Fruit fly (Drosophila melanogaster) whole organism, embryonic: ENCODE measurements around the gene nod.

ENCODE experiments used
- ATbp ChIP-seq: fragments of 200-800 bp; sonication (Bioruptor generic); optimal IDR thresholded peaks from 2 replicates; lab custom pipeline; 2017; ENCODE audit warnings: missing biosample characterization, mild to moderate bottlenecking, missing genetic modification characterization, missing genetic modification reagents
- Adf1 ChIP-seq: fragments of 200-800 bp; sonication (Bioruptor generic); IDR thresholded peaks from 2 replicates; pipeline ENCODE4 v1.3.6; 2022; ENCODE audit warnings: missing biosample characterization, missing genetic modification characterization
- Bgb ChIP-seq: fragments of 200-800 bp; sonication (Bioruptor generic); IDR thresholded peaks from 2 replicates; pipeline ENCODE4 v1.3.6; 2022; ENCODE audit warnings: missing biosample characterization, missing genetic modification characterization; ENCODE audit not compliant: partially characterized antibody
- CG10366 ChIP-seq: fragments of 200-800 bp; sonication (Bioruptor generic); IDR thresholded peaks from 2 replicates; pipeline ENCODE4 v1.3.6; 2022; ENCODE audit warnings: missing biosample characterization, missing genetic modification characterization
- CG11247 ChIP-seq: fragments of 200-800 bp; sonication (Bioruptor generic); IDR thresholded peaks from 2 replicates; pipeline ENCODE4 v1.3.6; 2022; ENCODE audit warnings: missing biosample characterization, missing genetic modification characterization
- CG11560 ChIP-seq: fragments of 200-800 bp; sonication (Bioruptor generic); IDR thresholded peaks from 3 replicates; pipeline ENCODE4 v1.3.6; 2022; ENCODE audit warnings: missing biosample characterization, missing genetic modification characterization
- CG12155 ChIP-seq: fragments of 200-800 bp; sonication (Bioruptor generic); optimal IDR thresholded peaks from 3 replicates; lab custom pipeline; 2016; ENCODE audit warnings: missing biosample characterization, missing genetic modification characterization
- CG12236 ChIP-seq: fragments of 200-800 bp; sonication (Bioruptor generic); optimal IDR thresholded peaks from 2 replicates; lab custom pipeline; 2016; ENCODE audit warnings: missing biosample characterization, missing genetic modification characterization
- CG13287 ChIP-seq: fragments of 200-800 bp; sonication (Bioruptor generic); IDR thresholded peaks from 2 replicates; pipeline ENCODE4 v1.3.6; 2022; ENCODE audit warnings: missing biosample characterization, missing genetic modification characterization; ENCODE audit not compliant: partially characterized antibody
- CG14860 ChIP-seq: fragments of 200-800 bp; sonication (Bioruptor generic); IDR thresholded peaks from 3 replicates; pipeline ENCODE4 v1.3.6; 2022; ENCODE audit warnings: missing biosample characterization, missing genetic modification characterization; ENCODE audit not compliant: partially characterized antibody
- CG15601 ChIP-seq: fragments of 200-800 bp; sonication (Bioruptor generic); optimal IDR thresholded peaks from 3 replicates; lab custom pipeline; 2019; ENCODE audit warnings: missing biosample characterization, mild to moderate bottlenecking, missing genetic modification characterization, moderate library complexity
- CG17568 ChIP-seq: fragments of 200-800 bp; sonication (Bioruptor generic); optimal IDR thresholded peaks from 2 replicates; lab custom pipeline; 2018; ENCODE audit warnings: missing biosample characterization, mild to moderate bottlenecking, missing genetic modification characterization, moderate library complexity
- CG32767 ChIP-seq: fragments of 200-800 bp; sonication (Bioruptor generic); IDR thresholded peaks from 2 replicates; pipeline ENCODE4 v1.3.6; 2022; ENCODE audit warnings: missing biosample characterization, missing genetic modification characterization
- CG32772 ChIP-seq: fragments of 200-800 bp; sonication (Bioruptor generic); IDR thresholded peaks from 2 replicates; pipeline ENCODE4 v1.3.6; 2022; ENCODE audit warnings: missing biosample characterization, missing genetic modification characterization
- CG42726 ChIP-seq: fragments of 200-800 bp; sonication (Bioruptor generic); IDR thresholded peaks from 2 replicates; pipeline ENCODE4 v1.3.6; 2022; ENCODE audit warnings: missing biosample characterization, missing genetic modification characterization; ENCODE audit not compliant: partially characterized antibody
- CG4820 ChIP-seq: fragments of 200-800 bp; sonication (Bioruptor generic); optimal IDR thresholded peaks from 3 replicates; lab custom pipeline; 2016; ENCODE audit warnings: missing biosample characterization, missing genetic modification characterization
- CG7839 ChIP-seq: fragments of 200-800 bp; sonication (Bioruptor generic); optimal IDR thresholded peaks from 3 replicates; lab custom pipeline; 2018; ENCODE audit warnings: missing biosample characterization, mild to moderate bottlenecking, missing genetic modification characterization, moderate library complexity
- CG7987 ChIP-seq: fragments of 200-800 bp; sonication (Bioruptor generic); optimal IDR thresholded peaks from 2 replicates; lab custom pipeline; 2018; ENCODE audit warnings: missing biosample characterization, mild to moderate bottlenecking, missing genetic modification characterization, moderate library complexity
- CG8290 ChIP-seq, 3 experiments: fragments of 200-800 bp; sonication (Bioruptor generic); optimal IDR thresholded peaks; 2 replicates each; lab custom pipeline; 2016 to 2019; ENCODE audit warnings: missing biosample characterization in 3 of 3, missing genetic modification characterization in 3 of 3, mild to moderate bottlenecking in 2 of 3, moderate library complexity in 1 of 3
- CG8388 ChIP-seq: fragments of 200-800 bp; sonication (Bioruptor generic); optimal IDR thresholded peaks from 2 replicates; lab custom pipeline; 2019; ENCODE audit warnings: missing biosample characterization, mild to moderate bottlenecking, missing genetic modification characterization, moderate library complexity
- CG8924 ChIP-seq: fragments of 200-800 bp; optimal IDR thresholded peaks from 3 replicates; lab custom pipeline; 2019; ENCODE audit warnings: missing biosample characterization, mild to moderate bottlenecking, missing genetic modification characterization, moderate library complexity
- E2f2 ChIP-seq: fragments of 200-800 bp; sonication (Bioruptor generic); IDR thresholded peaks from 2 replicates; pipeline ENCODE4 v1.3.6; 2022; ENCODE audit warnings: missing biosample characterization, missing genetic modification characterization
- HHEX ChIP-seq: fragments of 200-800 bp; sonication (Bioruptor generic); optimal IDR thresholded peaks from 3 replicates; lab custom pipeline; 2017; ENCODE audit warnings: missing biosample characterization, mild to moderate bottlenecking, missing genetic modification characterization, missing genetic modification reagents
- HLH54F ChIP-seq: fragments of 200-800 bp; sonication (Bioruptor generic); optimal IDR thresholded peaks from 3 replicates; lab custom pipeline; 2016; ENCODE audit warnings: missing biosample characterization, missing genetic modification characterization
- Hey ChIP-seq: fragments of 200-800 bp; sonication (Bioruptor generic); optimal IDR thresholded peaks from 3 replicates; lab custom pipeline; 2018; ENCODE audit warnings: missing biosample characterization, mild to moderate bottlenecking, missing genetic modification characterization
- Med ChIP-seq: fragments of 200-800 bp; sonication (Bioruptor generic); peaks from one replicate; lab custom pipeline; 2016; ENCODE audit warnings: missing biosample characterization, missing genetic modification characterization, mild to moderate bottlenecking, inconsistent platforms, moderate library complexity
- NC2β ChIP-seq: fragments of 200-800 bp; sonication (Bioruptor generic); optimal IDR thresholded peaks from 2 replicates; lab custom pipeline; 2016; ENCODE audit warnings: missing biosample characterization, missing genetic modification characterization
- NK7.1 ChIP-seq: fragments of 200-800 bp; sonication (Bioruptor generic); optimal IDR thresholded peaks from 3 replicates; lab custom pipeline; 2016; ENCODE audit warnings: missing biosample characterization, missing genetic modification characterization
- Side ChIP-seq: fragments of 200-800 bp; sonication (Bioruptor generic); optimal IDR thresholded peaks from 2 replicates; lab custom pipeline; 2016; ENCODE audit warnings: missing biosample characterization, missing genetic modification characterization
- Xrp1 ChIP-seq: fragments of 200-800 bp; sonication (Bioruptor generic); IDR thresholded peaks from 2 replicates; pipeline ENCODE4 v1.3.6; 2022; ENCODE audit warnings: missing biosample characterization, missing genetic modification characterization
- aop ChIP-seq: fragments of 200-800 bp; sonication (Bioruptor generic); IDR thresholded peaks from 2 replicates; pipeline ENCODE4 v1.3.6; 2022; ENCODE audit warnings: missing biosample characterization, missing genetic modification characterization
- bigmax ChIP-seq: fragments of 200-800 bp; sonication (Bioruptor generic); optimal IDR thresholded peaks from 2 replicates; lab custom pipeline; 2018; ENCODE audit warnings: missing biosample characterization, mild to moderate bottlenecking, missing genetic modification characterization
- bsh ChIP-seq, 2 experiments: fragments of 200-800 bp; sonication (Bioruptor generic); optimal IDR thresholded peaks; 2 replicates each; lab custom pipeline; 2017 to 2018; ENCODE audit warnings: mild to moderate bottlenecking in 2 of 2, missing biosample characterization in 2 of 2, missing genetic modification characterization in 2 of 2, moderate library complexity in 1 of 2
- chif ChIP-seq, 2 experiments: fragments of 200-800 bp; sonication (Bioruptor generic); optimal IDR thresholded peaks; 3 replicates each; lab custom pipeline; 2016; ENCODE audit warnings: missing biosample characterization in 2 of 2, missing genetic modification characterization in 2 of 2
- disco-r ChIP-seq: fragments of 200-800 bp; sonication (Bioruptor generic); optimal IDR thresholded peaks from 2 replicates; lab custom pipeline; 2016; ENCODE audit warnings: missing biosample characterization, missing genetic modification characterization
- en ChIP-seq: fragments of 200-800 bp; sonication (Bioruptor generic); optimal IDR thresholded peaks from 2 replicates; lab custom pipeline; 2016; ENCODE audit warnings: missing biosample characterization, missing genetic modification characterization
- gfzf ChIP-seq: fragments of 200-800 bp; sonication (Bioruptor generic); optimal IDR thresholded peaks from 2 replicates; lab custom pipeline; 2016; ENCODE audit warnings: missing biosample characterization, mild to moderate bottlenecking, missing genetic modification characterization, moderate library complexity
- grn ChIP-seq: fragments of 200-800 bp; sonication (Bioruptor generic); optimal IDR thresholded peaks from 3 replicates; lab custom pipeline; 2017; ENCODE audit warnings: missing biosample characterization, missing genetic modification characterization
- gro ChIP-seq: fragments of 200-800 bp; sonication (Bioruptor generic); optimal IDR thresholded peaks from 2 replicates; lab custom pipeline; 2016; ENCODE audit warnings: missing biosample characterization, missing genetic modification characterization
- ind ChIP-seq: fragments of 200-800 bp; sonication (Bioruptor generic); optimal IDR thresholded peaks from 3 replicates; lab custom pipeline; 2016; ENCODE audit warnings: missing biosample characterization, missing genetic modification characterization
- insv ChIP-seq, 2 experiments: fragments of 200-800 bp; sonication (Bioruptor generic); optimal IDR thresholded peaks; 3 replicates each; lab custom pipeline; 2016 to 2018; ENCODE audit warnings: missing biosample characterization in 2 of 2, missing genetic modification characterization in 2 of 2
- lola ChIP-seq, 3 experiments: fragments of >200 bp in 2 of 3; fragments of 200-800 bp in 1 of 3; sonication (Bioruptor generic) in 1 of 3; optimal IDR thresholded peaks; 2 replicates each; lab custom pipeline; 2017 to 2019; ENCODE audit warnings: missing biosample characterization in 3 of 3, missing genetic modification characterization in 3 of 3, mild to moderate bottlenecking in 1 of 3, moderate library complexity in 1 of 3
- luna ChIP-seq: fragments of 200-800 bp; sonication (Bioruptor generic); optimal IDR thresholded peaks from 2 replicates; lab custom pipeline; 2016; ENCODE audit warnings: missing biosample characterization, missing genetic modification characterization
- mam ChIP-seq: fragments of 200-800 bp; sonication (Bioruptor generic); optimal IDR thresholded peaks from 3 replicates; lab custom pipeline; 2016; ENCODE audit warnings: missing biosample characterization, missing genetic modification characterization
- nau ChIP-seq: fragments of 200-800 bp; sonication (Bioruptor generic); optimal IDR thresholded peaks from 3 replicates; lab custom pipeline; 2017; ENCODE audit warnings: missing biosample characterization, mild to moderate bottlenecking, missing genetic modification characterization, missing genetic modification reagents
- peb ChIP-seq: fragments of 200-800 bp; sonication (Bioruptor generic); IDR thresholded peaks from 2 replicates; pipeline ENCODE4 v1.3.6; 2022; ENCODE audit warnings: missing biosample characterization, missing genetic modification characterization
- pum ChIP-seq: fragments of 200-800 bp; sonication (Bioruptor generic); optimal IDR thresholded peaks from 2 replicates; lab custom pipeline; 2016; ENCODE audit warnings: missing biosample characterization, missing genetic modification characterization
- ro ChIP-seq: fragments of 200-800 bp; sonication (Bioruptor generic); IDR thresholded peaks from 2 replicates; pipeline ENCODE4 v1.3.6; 2022; ENCODE audit warnings: missing biosample characterization, missing genetic modification characterization
- slp2 ChIP-seq: fragments of 200-800 bp; sonication (Bioruptor generic); optimal IDR thresholded peaks from 2 replicates; lab custom pipeline; 2016; ENCODE audit warnings: missing biosample characterization, missing genetic modification characterization
- sqz ChIP-seq: fragments of 200-800 bp; sonication (Bioruptor generic); optimal IDR thresholded peaks from 3 replicates; lab custom pipeline; 2018; ENCODE audit warnings: missing biosample characterization, mild to moderate bottlenecking, missing genetic modification characterization
- zfh1 ChIP-seq: fragments of 200-800 bp; sonication (Bioruptor generic); IDR thresholded peaks from 3 replicates; pipeline ENCODE4 v1.3.6; 2022; ENCODE audit warnings: missing biosample characterization, missing genetic modification characterization

The nod gene

DNA sequence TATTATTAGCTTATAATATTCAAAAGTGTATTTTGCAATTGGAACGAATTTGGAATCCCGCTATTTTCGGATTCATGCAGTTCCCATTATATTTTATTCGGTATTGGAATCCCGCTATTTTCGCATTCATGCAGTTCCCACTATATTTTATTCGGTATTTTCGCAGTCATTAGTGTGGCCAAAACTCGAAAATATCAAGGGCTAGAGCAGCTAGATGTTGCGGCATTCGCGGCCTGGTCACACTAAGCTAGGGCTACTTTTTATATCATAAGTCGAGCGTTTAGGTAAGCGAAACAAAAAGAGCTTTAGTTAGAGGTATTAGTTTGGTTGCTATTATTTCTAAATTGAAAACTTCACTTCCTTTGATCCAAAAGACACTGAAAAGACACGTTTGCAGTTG lies 1.7 kb upstream of the nod start:
- TF ChIP-seq aop, result no peak
- TF ChIP-seq Hey (tag; lab: Kevin White, UChicago), result no peak
- TF ChIP-seq CG8290 (GFP tag; optimal IDR thresholded peaks at IDR 0.05; lab: Kevin White, UChicago), result peak; percentile 96
- TF ChIP-seq CG8290 (tag; optimal IDR thresholded peaks at IDR 0.05; lab: Kevin White, UChicago), result peak; percentile 86 to 91
- TF ChIP-seq CG4820 (GFP tag; lab: Kevin White, UChicago), result no peak
- no peak for TF ChIP-seq CG11247 (GFP tag; lab: Robert Waterston, UW)
- TF ChIP-seq CG10366, result no peak
- peak; percentile 32 for TF ChIP-seq CG15601 (tag; lab: Kevin White, UChicago)
- no peak for TF ChIP-seq CG32772
- TF ChIP-seq grn (GFP tag; lab: Kevin White, UChicago), result no peak
- no peak for TF ChIP-seq NK7.1
- TF ChIP-seq slp2, result no peak
- no peak for TF ChIP-seq HHEX (GFP tag; lab: Kevin White, UChicago)
- no peak for TF ChIP-seq NC2β
- TF ChIP-seq CG12236, result no peak
- no peak for TF ChIP-seq insv (GFP tag; optimal IDR thresholded peaks at IDR 0.05; lab: Kevin White, UChicago)
- no peak for TF ChIP-seq peb (GFP tag; lab: Robert Waterston, UW)
- no peak for TF ChIP-seq ATbp
- TF ChIP-seq CG11560 (tag; lab: Robert Waterston, UW), result no peak
- TF ChIP-seq nau (GFP tag; lab: Kevin White, UChicago), result no peak
- TF ChIP-seq en (GFP tag; lab: Kevin White, UChicago), result no peak
- no peak for TF ChIP-seq CG42726
- no peak for TF ChIP-seq Side (GFP tag; lab: Kevin White, UChicago)
- TF ChIP-seq HLH54F (GFP tag; lab: Kevin White, UChicago), result no peak
- TF ChIP-seq Xrp1 (GFP tag; lab: Robert Waterston, UW), result no peak
- TF ChIP-seq Adf1 (GFP tag; lab: Robert Waterston, UW), result no peak
- TF ChIP-seq CG7839 (tag; lab: Kevin White, UChicago), result no peak
- no peak for TF ChIP-seq sqz (GFP tag; lab: Kevin White, UChicago)
- TF ChIP-seq Bgb (GFP tag; lab: Robert Waterston, UW), result no peak; the same call in 1 of the 2 replicates
- no peak for TF ChIP-seq bigmax (GFP tag; lab: Kevin White, UChicago)
- TF ChIP-seq CG32767 (GFP tag; lab: Robert Waterston, UW), result no peak
- TF ChIP-seq CG17568, result no peak
- TF ChIP-seq pum (GFP tag; lab: Kevin White, UChicago), result no peak
- peak; percentile 89 for TF ChIP-seq gfzf (GFP tag; lab: Kevin White, UChicago)
- no peak for TF ChIP-seq mam (GFP tag; lab: Kevin White, UChicago)
- no peak for TF ChIP-seq zfh1 (GFP tag; lab: Robert Waterston, UW)
- TF ChIP-seq CG12155, result no peak
- TF ChIP-seq ro, result no peak
- no peak for TF ChIP-seq ind (GFP tag; lab: Kevin White, UChicago)
- TF ChIP-seq luna (GFP tag; lab: Kevin White, UChicago), result no peak
- 0 out of 3 replicates have a peak, but pooled peaks have one; percentile 25 for TF ChIP-seq CG14860 (GFP tag; lab: Robert Waterston, UW)
- no peak for TF ChIP-seq disco-r (GFP tag; lab: Kevin White, UChicago)
- no peak for TF ChIP-seq CG8388
- TF ChIP-seq gro (GFP tag; lab: Kevin White, UChicago), result no peak
- peak; percentile 53; the same call in 1 of the 2 replicates for TF ChIP-seq E2f2 (GFP tag; lab: Robert Waterston, UW)
- TF ChIP-seq bsh (GFP tag; optimal IDR thresholded peaks at IDR 0.05; lab: Kevin White, UChicago), result no peak
- TF ChIP-seq CG13287 (GFP tag; lab: Robert Waterston, UW), result peak; percentile 77
- TF ChIP-seq Med (GFP tag; lab: Kevin White, UChicago), result peak; percentile 66
- no peak for TF ChIP-seq CG7987
- no peak for TF ChIP-seq lola (GFP tag; optimal IDR thresholded peaks at IDR 0.05; lab: Kevin White, UChicago)
- no peak for TF ChIP-seq chif (GFP tag; optimal IDR thresholded peaks at IDR 0.05; lab: Kevin White, UChicago)
- TF ChIP-seq CG8924 (tag; lab: Kevin White, UChicago), result no peak
